Worm (Caenorhabditis elegans) whole organism, L4/young adult: ENCODE measurements around the gene Y62H9A.7.

Experiments
- W03F9.2 ChIP-seq: fragments of 150-350 bp; optimal IDR thresholded peaks from 2 replicates; lab custom pipeline; 2014; ENCODE audit warnings: missing biosample characterization, missing genetic modification characterization
- dao-5 ChIP-seq: sonication (generic microtip); optimal IDR thresholded peaks from 2 replicates; lab custom pipeline; 2016; ENCODE audit warnings: missing genotype, missing genetic modification characterization, moderate library complexity, missing compliant biosample characterization
- him-1 ChIP-seq: sonication (generic microtip); optimal IDR thresholded peaks from 2 replicates; lab custom pipeline; 2016; ENCODE audit warnings: missing genotype, missing genetic modification reagents, missing genetic modification characterization, missing compliant biosample characterization

Y62H9A.7 gene

ce11 chrX:11865083-11865482 is 20.4 kb downstream of the Y62H9A.7 start, which contains the start of gene F54F7.6:
TSS of gene F54F7.6 (plus strand) at chrX:11865383.
- TF ChIP-seq dao-5 (tag; lab: Kevin White, UChicago) = no peak
- no peak for TF ChIP-seq W03F9.2 (tag; lab: Kevin White, UChicago)
- no peak for TF ChIP-seq him-1 (tag; lab: Kevin White, UChicago)

DNA sequence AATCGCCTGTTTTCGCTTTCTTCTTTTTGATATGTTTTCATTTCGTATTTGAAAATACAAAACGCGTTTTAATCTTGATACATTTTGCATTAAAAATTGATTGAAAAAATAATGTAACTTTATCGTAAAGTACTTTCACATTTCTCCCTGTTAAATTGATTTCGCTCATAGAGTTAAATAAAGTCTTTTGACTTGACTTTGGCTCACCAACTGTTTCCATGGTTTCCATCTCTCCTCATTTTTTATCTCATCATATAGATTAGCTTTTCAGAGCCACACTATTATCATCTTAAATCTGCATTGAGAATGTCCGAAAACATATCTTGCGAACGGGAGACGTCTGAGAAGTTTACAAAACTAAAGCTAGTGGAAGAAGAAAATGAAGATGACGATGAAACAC is 22.2 kb downstream of the Y62H9A.7 start, which contains the start of gene F54F7.10:
Gene F54F7.10 (plus strand): TSS at position 301 of the 400 bp plus-strand sequence.
- TF ChIP-seq dao-5 (tag; lab: Kevin White, UChicago) (no peak), W03F9.2 (tag; lab: Kevin White, UChicago) (no peak), him-1 (tag; lab: Kevin White, UChicago) (no peak)

ce11 chrX:11857178-11857577 is 28.3 kb downstream of the Y62H9A.7 start, which contains the start of gene mes-1:
TSS of gene mes-1 (plus strand) at chrX:11857478.
- TF ChIP-seq dao-5 (tag; lab: Kevin White, UChicago) (no peak), W03F9.2 (tag; lab: Kevin White, UChicago) (no peak), him-1 (tag; lab: Kevin White, UChicago) (no peak)

DNA sequence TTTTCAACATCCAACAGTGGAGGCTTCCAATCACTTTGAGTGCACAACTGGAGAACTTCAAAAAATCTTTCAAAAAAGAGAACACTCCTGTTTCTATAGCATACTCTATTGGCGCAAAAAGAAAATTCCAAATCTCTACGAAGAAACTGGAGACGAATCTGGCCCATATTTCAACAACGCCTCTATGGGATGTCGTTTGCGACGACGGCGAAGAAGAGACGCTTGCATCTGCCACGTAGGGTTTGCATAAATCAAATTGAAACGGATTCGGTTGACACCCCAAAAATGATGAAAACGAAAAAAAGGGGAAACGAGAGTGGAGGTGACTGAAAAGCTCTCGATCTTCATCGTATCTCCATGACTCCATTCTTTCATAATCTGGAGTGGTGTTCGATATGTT is 29.3 kb downstream of the Y62H9A.7 start:
- TF ChIP-seq dao-5 (tag; lab: Kevin White, UChicago) (no peak), W03F9.2 (tag; lab: Kevin White, UChicago) (no peak), him-1 (tag; lab: Kevin White, UChicago) (no peak)

DNA sequence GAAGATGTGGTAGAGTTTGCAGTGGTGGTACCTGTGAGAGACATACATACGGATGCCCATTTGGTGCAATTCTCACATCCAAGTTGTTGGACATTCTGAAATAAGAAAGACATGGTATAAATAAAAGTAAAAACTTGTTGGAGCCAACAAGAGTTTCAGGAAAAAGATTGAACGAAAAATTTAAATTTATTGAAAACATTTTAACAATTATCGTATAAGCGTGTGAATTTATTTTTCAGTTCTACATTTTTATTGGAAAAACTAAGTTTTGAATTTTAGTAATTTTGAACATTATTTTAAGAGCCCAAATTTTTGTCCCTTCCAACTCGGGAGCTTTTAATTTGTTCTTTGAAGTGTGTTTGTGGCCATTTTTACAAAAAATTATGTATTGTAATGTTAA is 30.6 kb downstream of the Y62H9A.7 start, which contains the start of gene F54F7.8:
Gene F54F7.8 (minus strand): TSS at position 101 of the 400 bp plus-strand sequence.
- no peak for TF ChIP-seq him-1 (tag; lab: Kevin White, UChicago)
- TF ChIP-seq W03F9.2 (tag; lab: Kevin White, UChicago) = no peak
- TF ChIP-seq dao-5 (tag; lab: Kevin White, UChicago) = no peak

DNA sequence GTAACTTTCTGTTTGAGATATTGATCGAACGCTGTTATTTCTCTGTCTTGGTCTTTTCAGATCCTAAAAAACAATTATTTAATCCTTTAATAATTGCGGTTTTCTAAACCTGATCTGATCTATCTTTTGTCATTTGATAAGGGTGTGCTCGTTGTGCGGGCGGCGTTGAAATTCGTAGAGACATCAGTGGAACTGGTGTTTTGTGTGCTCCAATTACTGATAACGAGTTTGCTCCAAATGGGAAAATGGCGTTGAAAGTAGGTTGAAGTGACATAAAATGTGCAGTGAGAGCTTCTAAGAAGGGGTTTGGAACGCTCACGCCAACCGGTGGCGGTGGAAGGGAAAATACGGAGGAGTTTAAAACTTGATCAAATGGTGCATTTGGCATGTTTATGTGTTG is 31.0 kb downstream of the Y62H9A.7 start:
- TF ChIP-seq dao-5 (tag; lab: Kevin White, UChicago) (no peak), W03F9.2 (tag; lab: Kevin White, UChicago) (no peak), him-1 (tag; lab: Kevin White, UChicago) (no peak)

- no peak for TF ChIP-seq him-1 (tag; lab: Kevin White, UChicago)
- TF ChIP-seq W03F9.2 (tag; lab: Kevin White, UChicago) = no peak
- TF ChIP-seq dao-5 (tag; lab: Kevin White, UChicago) = no peak
These were observed 33.0 kb downstream of the Y62H9A.7 start, which contains the start of gene xtr-1 for ce11 chrX:11852494-11852893. TSS of gene xtr-1 (plus strand) at chrX:11852794.

DNA sequence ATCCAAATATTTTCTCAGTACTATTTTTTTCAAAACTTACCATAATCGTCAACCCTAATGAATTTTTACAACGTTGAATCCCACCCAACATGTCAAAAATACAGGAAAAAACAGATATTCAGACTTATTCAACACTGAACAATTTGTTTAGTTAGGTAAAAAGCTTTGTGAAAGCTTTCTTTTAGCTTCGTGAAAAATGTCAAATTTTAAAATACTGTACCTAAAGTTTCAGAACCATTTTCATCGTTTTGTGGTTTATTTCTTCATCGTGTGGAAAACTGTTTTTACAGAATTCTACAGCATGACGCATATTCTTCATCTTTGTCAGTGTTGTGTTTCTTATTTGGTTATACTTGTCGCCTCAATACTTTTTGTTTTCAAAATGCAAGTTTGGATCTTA is 34.9 kb downstream of the Y62H9A.7 start, which contains the start of gene F54F7.14:
Gene F54F7.14 (plus strand): TSS at position 301 of the 400 bp plus-strand sequence.
- TF ChIP-seq W03F9.2 (tag; lab: Kevin White, UChicago) (no peak), him-1 (tag; lab: Kevin White, UChicago) (no peak), dao-5 (tag; lab: Kevin White, UChicago) (no peak)

DNA sequence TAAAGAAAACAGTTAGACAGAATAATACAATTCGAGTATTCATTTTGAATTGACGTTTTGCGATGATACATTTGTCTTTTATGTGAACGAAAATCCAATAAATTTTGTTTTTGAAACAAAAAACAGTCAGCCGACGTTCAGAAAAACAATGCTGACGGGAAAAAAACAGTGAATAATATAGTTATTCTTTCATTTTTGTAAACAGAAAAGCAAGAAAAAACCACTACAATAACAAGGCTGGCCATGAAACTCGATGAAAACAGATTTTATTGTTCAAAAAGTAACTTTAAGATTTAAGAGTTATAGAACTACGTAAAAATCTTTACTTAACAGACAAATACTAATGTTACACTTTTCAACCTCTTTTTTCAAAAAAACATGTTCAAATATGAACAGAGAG is 35.4 kb downstream of the Y62H9A.7 start, which contains the start of gene F54F7.3:
Gene F54F7.3 (minus strand): TSS at position 101 of the 400 bp plus-strand sequence.
- TF ChIP-seq W03F9.2 (tag; lab: Kevin White, UChicago) = no peak
- no peak for TF ChIP-seq dao-5 (tag; lab: Kevin White, UChicago)
- no peak for TF ChIP-seq him-1 (tag; lab: Kevin White, UChicago)

DNA sequence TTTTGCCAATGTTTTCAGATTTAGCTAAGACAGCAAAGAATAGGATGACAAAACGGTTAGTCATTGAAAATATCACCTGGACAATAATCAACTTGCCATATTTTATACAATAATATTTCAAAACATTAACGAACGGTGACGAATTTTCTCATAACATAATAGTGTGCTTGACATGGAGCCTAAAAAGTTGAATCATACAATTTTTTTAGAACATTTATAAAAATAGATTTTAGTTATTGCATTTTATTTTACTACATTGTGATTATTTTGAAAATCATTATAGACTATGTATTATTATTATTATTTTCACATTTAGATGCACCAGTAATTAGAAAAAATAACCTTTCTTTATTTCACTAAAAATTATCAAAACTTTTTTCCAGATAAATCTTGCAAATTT is 36.9 kb downstream of the Y62H9A.7 start, which contains the start of gene F54F7.9:
Gene F54F7.9 (minus strand): TSS at position 101 of the 400 bp plus-strand sequence.
- TF ChIP-seq W03F9.2 (tag; lab: Kevin White, UChicago) (no peak), dao-5 (tag; lab: Kevin White, UChicago) (no peak), him-1 (tag; lab: Kevin White, UChicago) (no peak)

ce11 chrX:11843363-11843762 is 42.1 kb downstream of the Y62H9A.7 start, which contains the start of gene F54F7.2:
TSS of gene F54F7.2 (plus strand) at chrX:11843663.
- TF ChIP-seq dao-5 (tag; lab: Kevin White, UChicago) (no peak), him-1 (tag; lab: Kevin White, UChicago) (no peak), W03F9.2 (tag; lab: Kevin White, UChicago) (no peak)

ce11 chrX:11837378-11837777 is 48.1 kb downstream of the Y62H9A.7 start, which contains the start of gene taf-7.1:
TSS of gene taf-7.1 (minus strand) at chrX:11837478.
- TF ChIP-seq dao-5 (tag; lab: Kevin White, UChicago) = no peak
- TF ChIP-seq him-1 (tag; lab: Kevin White, UChicago) = no peak
- TF ChIP-seq W03F9.2 (tag; lab: Kevin White, UChicago) = no peak
